Worm (Caenorhabditis elegans) whole organism, L1 larva: ENCODE measurements around the gene C14A4.12.

Experiments used
- C16A3.4 ChIP-seq: fragments of 150-350 bp; optimal IDR thresholded peaks from 2 replicates; lab custom pipeline; 2014; ENCODE audit warnings: missing biosample characterization, missing genetic modification characterization
- C34B4.2 ChIP-seq: sonication (generic microtip); optimal IDR thresholded peaks from 2 replicates; lab custom pipeline; 2017; ENCODE audit warnings: mild to moderate bottlenecking, missing genetic modification characterization, missing compliant biosample characterization
- F16B12.6 ChIP-seq: fragments of 150-350 bp; optimal IDR thresholded peaks from 2 replicates; lab custom pipeline; 2014; ENCODE audit warnings: missing biosample characterization, missing genetic modification characterization
- aha-1 ChIP-seq: fragments of 150-350 bp; optimal IDR thresholded peaks from 2 replicates; lab custom pipeline; 2014; ENCODE audit warnings: missing biosample characterization, missing genetic modification characterization
- aly-2 ChIP-seq: fragments of 150-350 bp; optimal IDR thresholded peaks from 2 replicates; lab custom pipeline; 2014; ENCODE audit warnings: missing biosample characterization, missing genetic modification characterization
- ama-1 ChIP-seq: fragments of 150-350 bp; optimal IDR thresholded peaks from 2 replicates; lab custom pipeline; 2014
- ceh-63 ChIP-seq: fragments of 200-800 bp; sonication (Bioruptor generic); optimal IDR thresholded peaks from 2 replicates; lab custom pipeline; 2018; ENCODE audit warnings: mild to moderate bottlenecking, missing genetic modification characterization, missing compliant biosample characterization
- ceh-90 ChIP-seq: sonication (generic microtip); optimal IDR thresholded peaks from 2 replicates; lab custom pipeline; 2016; ENCODE audit warnings: missing genetic modification characterization, missing compliant biosample characterization
- dsc-1 ChIP-seq: sonication (generic microtip); optimal IDR thresholded peaks from 2 replicates; lab custom pipeline; 2016; ENCODE audit warnings: mild to moderate bottlenecking, missing genetic modification characterization, missing compliant biosample characterization
- efl-1 ChIP-seq, 4 experiments: fragments of 150-350 bp; optimal IDR thresholded peaks in 3 of 4; peaks in 1 of 4; 1 replicate in 1 of 4; 2 replicates in 3 of 4; lab custom pipeline; 2014; ENCODE audit warnings: missing biosample characterization in 2 of 4, missing genetic modification characterization in 2 of 4, missing genetic modification reagents in 2 of 4
- efl-3 ChIP-seq: fragments of 200-800 bp; sonication (Bioruptor generic); optimal IDR thresholded peaks from 2 replicates; lab custom pipeline; 2018; ENCODE audit warnings: mild to moderate bottlenecking, missing genetic modification characterization, missing compliant biosample characterization
- egl-13 ChIP-seq: sonication (generic microtip); optimal IDR thresholded peaks from 2 replicates; lab custom pipeline; 2016; ENCODE audit warnings: missing genotype, missing genetic modification reagents, missing genetic modification characterization, missing compliant biosample characterization
- egl-27 ChIP-seq, 2 experiments: fragments of 150-350 bp in 1 of 2; sonication (generic microtip); optimal IDR thresholded peaks; 3 replicates each; lab custom pipeline; 2017 to 2018; ENCODE audit warnings: missing biosample characterization in 2 of 2, missing genetic modification characterization in 2 of 2, missing genetic modification reagents in 2 of 2
- ets-5 ChIP-seq: fragments of 200-800 bp; sonication (Bioruptor generic); IDR thresholded peaks from 2 replicates; pipeline ENCODE4 v1.3.6; 2022; ENCODE audit warnings: missing genetic modification characterization, missing compliant biosample characterization
- grh-1 ChIP-seq: fragments of 200-800 bp; sonication (Bioruptor generic); IDR thresholded peaks from 2 replicates; pipeline ENCODE4 v1.3.6; 2022; ENCODE audit warnings: missing genetic modification reagents, missing genetic modification characterization, missing compliant biosample characterization
- hlh-17 ChIP-seq: fragments of 200-800 bp; sonication (Bioruptor generic); optimal IDR thresholded peaks from 2 replicates; lab custom pipeline; 2018; ENCODE audit warnings: missing genetic modification characterization, mild to moderate bottlenecking, missing compliant biosample characterization, moderate library complexity, borderline replicate concordance
- hpl-2 ChIP-seq: fragments of 150-350 bp; optimal IDR thresholded peaks from 2 replicates; lab custom pipeline; 2014; ENCODE audit warnings: missing biosample characterization, missing genetic modification reagents, missing genetic modification characterization
- isw-1 ChIP-seq: fragments of 200-800 bp; sonication (Bioruptor generic); IDR thresholded peaks from 2 replicates; pipeline ENCODE4 v1.3.6; 2022; ENCODE audit warnings: missing genetic modification characterization, missing compliant biosample characterization
- lin-13 ChIP-seq: fragments of 150-350 bp; optimal IDR thresholded peaks from 2 replicates; lab custom pipeline; 2014; ENCODE audit warnings: missing biosample characterization, missing genetic modification reagents, missing genetic modification characterization
- lin-15B ChIP-seq: fragments of 150-350 bp; sonication (generic microtip); optimal IDR thresholded peaks from 3 replicates; lab custom pipeline; 2014; ENCODE audit warnings: missing biosample characterization, missing genetic modification characterization
- lin-35 ChIP-seq, 2 experiments: fragments of 150-350 bp; optimal IDR thresholded peaks; 2 replicates each; lab custom pipeline; 2014; ENCODE audit warnings: missing biosample characterization in 2 of 2, missing genetic modification characterization in 2 of 2, missing genetic modification reagents in 2 of 2
- mdl-1 ChIP-seq, 2 experiments: fragments of 150-350 bp; optimal IDR thresholded peaks; 2 replicates each; lab custom pipeline; 2014 to 2017; ENCODE audit warnings: missing biosample characterization in 2 of 2, missing genetic modification characterization in 2 of 2, inconsistent platforms in 1 of 2
- mep-1 ChIP-seq: fragments of 150-350 bp; optimal IDR thresholded peaks from 2 replicates; lab custom pipeline; 2014; ENCODE audit warnings: missing biosample characterization, missing genetic modification characterization
- nhr-20 ChIP-seq: sonication (generic microtip); optimal IDR thresholded peaks from 2 replicates; lab custom pipeline; 2016; ENCODE audit warnings: mild to moderate bottlenecking, missing genetic modification characterization, missing compliant biosample characterization
- nhr-71 ChIP-seq: sonication (generic microtip); optimal IDR thresholded peaks from 2 replicates; lab custom pipeline; 2016; ENCODE audit warnings: mild to moderate bottlenecking, missing genetic modification characterization, moderate library complexity, missing compliant biosample characterization
- nhr-77 ChIP-seq: fragments of 150-350 bp; optimal IDR thresholded peaks from 2 replicates; lab custom pipeline; 2014; ENCODE audit warnings: missing biosample characterization, missing genetic modification characterization
- nhr-84 ChIP-seq: sonication (generic microtip); optimal IDR thresholded peaks from 2 replicates; lab custom pipeline; 2017; ENCODE audit warnings: missing biosample characterization, missing genetic modification characterization
- snpc-4 ChIP-seq: fragments of 150-350 bp; optimal IDR thresholded peaks from 2 replicates; lab custom pipeline; 2014; ENCODE audit warnings: missing biosample characterization, missing genetic modification characterization
- sptf-1 ChIP-seq: fragments of 150-350 bp; optimal IDR thresholded peaks from 2 replicates; lab custom pipeline; 2014; ENCODE audit warnings: missing biosample characterization, missing genetic modification characterization
- sup-37 ChIP-seq: fragments of 200-800 bp; sonication (Bioruptor generic); optimal IDR thresholded peaks from 2 replicates; lab custom pipeline; 2018; ENCODE audit warnings: mild to moderate bottlenecking, missing genetic modification characterization, missing compliant biosample characterization
- swsn-7 ChIP-seq: sonication (generic microtip); optimal IDR thresholded peaks from 2 replicates; lab custom pipeline; 2016; ENCODE audit warnings: missing genetic modification characterization, missing compliant biosample characterization
- tlp-1 ChIP-seq: fragments of 150-350 bp; optimal IDR thresholded peaks from 2 replicates; lab custom pipeline; 2014; ENCODE audit warnings: missing biosample characterization, missing genetic modification characterization
- unc-30 ChIP-seq: sonication (generic microtip); optimal IDR thresholded peaks from 2 replicates; lab custom pipeline; 2017; ENCODE audit warnings: missing biosample characterization, missing genetic modification characterization
- unc-86 ChIP-seq: sonication (generic microtip); optimal IDR thresholded peaks from 2 replicates; lab custom pipeline; 2016; ENCODE audit warnings: missing genetic modification characterization, missing compliant biosample characterization
- unc-98 ChIP-seq: fragments of 200-800 bp; sonication (Bioruptor generic); IDR thresholded peaks from 2 replicates; pipeline ENCODE4 v1.3.6; 2022; ENCODE audit warnings: missing genetic modification characterization, missing compliant biosample characterization
- zip-4 ChIP-seq: fragments of 200-800 bp; sonication (Bioruptor generic); optimal IDR thresholded peaks from 2 replicates; lab custom pipeline; 2018; ENCODE audit warnings: mild to moderate bottlenecking, missing genetic modification characterization, moderate library complexity, missing compliant biosample characterization

C14A4.12 gene

ce11 chrII:10630944-10631343 lies 18.1 kb downstream of the C14A4.12 start:
- TF ChIP-seq sup-37: no peak
- TF ChIP-seq hpl-2: no peak
- TF ChIP-seq lin-13 (GFP tag; lab: Kevin White, UChicago): no peak
- TF ChIP-seq swsn-7 (tag; lab: Kevin White, UChicago): no peak
- no peak for TF ChIP-seq dsc-1
- no peak for TF ChIP-seq mep-1
- TF ChIP-seq zip-4: no peak
- no peak for TF ChIP-seq snpc-4 (tag; lab: Kevin White, UChicago)
- TF ChIP-seq unc-30 (tag; lab: Kevin White, UChicago): no peak
- TF ChIP-seq unc-86 (tag; lab: Kevin White, UChicago): no peak
- TF ChIP-seq hlh-17 (GFP tag; lab: Kevin White, UChicago): no peak
- TF ChIP-seq grh-1: no peak
- TF ChIP-seq egl-13 (tag; lab: Kevin White, UChicago): no peak
- no peak for TF ChIP-seq C34B4.2 (tag; lab: Kevin White, UChicago)
- TF ChIP-seq sptf-1 (tag; lab: Kevin White, UChicago): no peak
- TF ChIP-seq ets-5 (GFP tag; lab: Robert Waterston, UW): no peak

ce11 chrII:10639110-10639509 lies 26.3 kb downstream of the C14A4.12 start, which contains the start of gene M28.9:
M28.9 (plus strand) TSS chrII:10639410.
- TF ChIP-seq nhr-77 (tag; lab: Kevin White, UChicago) (no peak), tlp-1 (tag; lab: Kevin White, UChicago) (no peak), snpc-4 (tag; lab: Kevin White, UChicago) (no peak), mdl-1 (tag; optimal IDR thresholded peaks at IDR 0.05; lab: Kevin White, UChicago) (no peak), unc-98 (GFP tag; lab: Robert Waterston, UW) (no peak), nhr-71 (tag; lab: Kevin White, UChicago) (no peak), ama-1 (no peak), lin-35 (GFP tag; optimal IDR thresholded peaks at IDR 0.05; lab: Kevin White, UChicago) (no peak), swsn-7 (tag; lab: Kevin White, UChicago) (no peak), nhr-20 (tag; lab: Kevin White, UChicago) (no peak)

- TF ChIP-seq lin-15B (tag; lab: Kevin White, UChicago) (no peak), sup-37 (no peak), nhr-84 (no peak), lin-13 (GFP tag; lab: Kevin White, UChicago) (no peak), aha-1 (tag; lab: Kevin White, UChicago) (no peak), F16B12.6 (no peak), efl-3 (GFP tag; lab: Kevin White, UChicago) (no peak), unc-30 (tag; lab: Kevin White, UChicago) (no peak), egl-27 (tag; optimal IDR thresholded peaks at IDR 0.05; lab: Kevin White, UChicago) (no peak), isw-1 (GFP tag; lab: Robert Waterston, UW) (no peak), aly-2 (tag; lab: Kevin White, UChicago) (no peak), ceh-90 (tag; lab: Kevin White, UChicago) (no peak), sptf-1 (tag; lab: Kevin White, UChicago) (no peak), snpc-4 (tag; lab: Kevin White, UChicago) (no peak), C16A3.4 (no peak), ceh-63 (GFP tag; lab: Kevin White, UChicago) (no peak)
Observed at ce11 chrII:10643403-10643802, 30.6 kb downstream of the C14A4.12 start, which contains the start of gene M28.4. M28.4 (plus strand) TSS chrII:10643703.

- no peak for TF ChIP-seq unc-98 (GFP tag; lab: Robert Waterston, UW)
- TF ChIP-seq efl-1 (optimal IDR thresholded peaks at IDR 0.05; lab: Kevin White, UChicago): no peak
- peak in 1 of 2 experiments; percentile 80 for TF ChIP-seq efl-1 (GFP tag; optimal IDR thresholded peaks at IDR 0.05 in 1 of 2; lab: Kevin White, UChicago)
Observed at ce11 chrII:10646901-10647566, 34.2 kb downstream of the C14A4.12 start, which contains the start of gene M28.10. M28.10 (plus strand) TSS chrII:10647516.
